Worm (Caenorhabditis elegans): ENCODE results near the gene F42G4.6.

DNA sequence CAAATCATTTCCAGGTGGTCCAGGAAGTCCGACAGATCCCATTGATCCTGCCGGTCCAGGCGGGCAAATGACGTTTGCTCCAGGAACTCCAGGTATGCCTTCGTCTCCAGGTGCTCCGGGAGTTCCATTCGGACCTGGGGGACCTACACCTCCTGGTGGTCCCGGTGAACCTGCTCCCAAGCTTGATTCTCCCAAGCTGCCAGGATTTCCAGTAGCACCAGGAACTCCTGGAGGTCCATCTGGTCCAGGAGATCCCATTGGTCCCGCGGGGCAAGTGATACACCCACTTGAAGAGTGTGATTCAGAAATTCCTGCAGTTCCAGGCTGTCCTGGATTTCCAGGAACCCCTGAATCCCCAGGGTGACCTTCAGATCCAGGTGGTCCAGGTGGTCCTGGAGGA lies 17.2 kb downstream of the F42G4.6 start:
- no peak for TF ChIP-seq dmd-4 (tag; optimal IDR thresholded peaks at IDR 0.05)
- TF ChIP-seq nhr-237 (tag; optimal IDR thresholded peaks at IDR 0.05): no peak
- no peak for TF ChIP-seq skn-1 (tag; optimal IDR thresholded peaks at IDR 0.05)
- TF ChIP-seq ZK546.5 (tag; optimal IDR thresholded peaks at IDR 0.05): no peak
- no peak for TF ChIP-seq R02D3.7 (tag; optimal IDR thresholded peaks at IDR 0.05)
- TF ChIP-seq nhr-12 (tag; optimal IDR thresholded peaks at IDR 0.05): no peak
- no peak for TF ChIP-seq fos-1 (tag; optimal IDR thresholded peaks at IDR 0.05)
- no peak for TF ChIP-seq unc-62 (GFP tag; optimal IDR thresholded peaks at IDR 0.05)
- no peak for TF ChIP-seq elt-3 (tag; optimal IDR thresholded peaks at IDR 0.05)
- no peak for TF ChIP-seq nhr-10 (tag; optimal IDR thresholded peaks at IDR 0.05)
- no peak for TF ChIP-seq lin-13 (GFP tag; optimal IDR thresholded peaks at IDR 0.05)
- no peak for TF ChIP-seq nhr-11 (tag; optimal IDR thresholded peaks at IDR 0.05)
- no peak for TF ChIP-seq zag-1 (tag; optimal IDR thresholded peaks at IDR 0.05)
- no peak for TF ChIP-seq mab-5 (tag; optimal IDR thresholded peaks at IDR 0.05)

Data from whole organism, L2 larva.